Worm (Caenorhabditis elegans) whole organism, L4 larva: ENCODE results near the gene nas-6.

Experiments
- aha-1 ChIP-seq: fragments of 150-350 bp; peaks from one replicate; lab custom pipeline; 2014; ENCODE audit warnings: missing biosample characterization, missing genetic modification characterization
- ceh-28 ChIP-seq: fragments of 150-350 bp; optimal IDR thresholded peaks from 2 replicates; lab custom pipeline; 2014; ENCODE audit warnings: missing biosample characterization, missing genetic modification reagents, missing genetic modification characterization
- lin-13 ChIP-seq: fragments of 150-350 bp; optimal IDR thresholded peaks from 2 replicates; lab custom pipeline; 2014; ENCODE audit warnings: missing biosample characterization, missing genetic modification reagents, missing genetic modification characterization
- nhr-41 ChIP-seq: fragments of 200-800 bp; sonication (Bioruptor generic); IDR thresholded peaks from 2 replicates; pipeline ENCODE4 v1.3.6; 2022; ENCODE audit warnings: missing genetic modification reagents, missing genetic modification characterization, missing compliant biosample characterization
- nhr-77 ChIP-seq: fragments of 150-350 bp; optimal IDR thresholded peaks from 2 replicates; lab custom pipeline; 2014; ENCODE audit warnings: missing biosample characterization, missing genetic modification characterization
- zag-1 ChIP-seq: fragments of 150-350 bp; optimal IDR thresholded peaks from 2 replicates; lab custom pipeline; 2014; ENCODE audit warnings: missing biosample characterization, missing genetic modification characterization

- no peak for TF ChIP-seq nhr-41 (GFP tag; lab: Robert Waterston, UW)
- no peak for TF ChIP-seq ceh-28 (tag; lab: Kevin White, UChicago)
- TF ChIP-seq lin-13, result no peak
- TF ChIP-seq zag-1 (tag; lab: Kevin White, UChicago), result no peak
- TF ChIP-seq aha-1 (tag; lab: Kevin White, UChicago), result peak; percentile 55
- no peak for TF ChIP-seq nhr-77 (tag; lab: Kevin White, UChicago)
These were observed 18.6 kb downstream of the nas-6 start, which contains the start of gene epic-1 for ce11 chrIV:17471870-17472459.
